Fruit fly (Drosophila melanogaster) whole organism, prepupa: ENCODE results near the gene CG32971.

Source experiments
- CG6854 ChIP-seq: fragments of 200-800 bp; sonication (Bioruptor generic); optimal IDR thresholded peaks from 2 replicates; lab custom pipeline; 2017; ENCODE audit warnings: missing biosample characterization, mild to moderate bottlenecking, missing genetic modification characterization
- CG8319 ChIP-seq: fragments of 200-800 bp; sonication (Bioruptor generic); optimal IDR thresholded peaks from 3 replicates; lab custom pipeline; 2016; ENCODE audit warnings: missing biosample characterization, missing genetic modification characterization
- OdsH ChIP-seq: fragments of 200-800 bp; sonication (Bioruptor generic); optimal IDR thresholded peaks from 3 replicates; lab custom pipeline; 2016; ENCODE audit warnings: missing biosample characterization, missing genetic modification characterization

- TF ChIP-seq CG8319 (no peak), CG6854 (GFP tag; lab: Kevin White, UChicago) (no peak), OdsH (no peak)
Measured at dm6 chr2L:14232709-14233108, 41.9 kb upstream of the CG32971 start.
